Fruit fly (Drosophila melanogaster): ENCODE data around the gene CG13721.

DNA sequence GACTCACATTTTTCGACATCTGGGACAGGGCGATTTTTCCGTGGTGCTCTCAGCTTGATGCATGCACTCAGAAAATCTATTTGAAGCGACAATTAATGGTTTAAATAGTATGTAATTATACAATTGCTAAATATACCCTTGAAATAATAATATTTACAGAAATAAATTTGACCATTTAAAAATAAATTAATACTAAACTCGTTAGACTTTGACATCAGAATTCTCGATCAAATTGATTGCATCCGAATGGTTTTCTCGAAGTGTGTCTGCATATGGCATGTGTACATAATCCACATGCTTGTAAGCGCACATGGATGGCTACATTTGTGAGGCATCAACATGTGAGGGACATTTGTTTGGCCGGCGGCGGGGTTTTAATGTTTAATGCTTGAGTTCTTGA, 49.1 kb upstream of the CG13721 start:
- peak; percentile 88 for TF ChIP-seq Pif1B (GFP tag; optimal IDR thresholded peaks at IDR 0.05)
- TF ChIP-seq CG13204 (GFP tag; optimal IDR thresholded peaks at IDR 0.05): peak; percentile 59
- TF ChIP-seq EcR (GFP tag; optimal IDR thresholded peaks at IDR 0.05): peak; percentile 49
- TF ChIP-seq CG14655 (GFP tag; optimal IDR thresholded peaks at IDR 0.05): peak; percentile 92
- TF ChIP-seq CG9948 (tag; optimal IDR thresholded peaks at IDR 0.05): peak; percentile 92
- peak; percentile 84 for TF ChIP-seq Pif1A (GFP tag; optimal IDR thresholded peaks at IDR 0.05)
- TF ChIP-seq CG34367 (tag; optimal IDR thresholded peaks at IDR 0.05): peak; percentile 87
- peak; percentile 92 for TF ChIP-seq CG32121 (GFP tag; IDR thresholded peaks at IDR 0.05)
- peak; percentile 83 for TF ChIP-seq rn (GFP tag; IDR thresholded peaks at IDR 0.05)
- peak; percentile 91 for TF ChIP-seq D1 (tag; optimal IDR thresholded peaks at IDR 0.05)
- TF ChIP-seq CG8301 (tag; optimal IDR thresholded peaks at IDR 0.05): peak; percentile 89

Measured in whole organism, pupa.